Fruit fly (Drosophila melanogaster): Measurements from ENCODE around the gene CG7656.

DNA sequence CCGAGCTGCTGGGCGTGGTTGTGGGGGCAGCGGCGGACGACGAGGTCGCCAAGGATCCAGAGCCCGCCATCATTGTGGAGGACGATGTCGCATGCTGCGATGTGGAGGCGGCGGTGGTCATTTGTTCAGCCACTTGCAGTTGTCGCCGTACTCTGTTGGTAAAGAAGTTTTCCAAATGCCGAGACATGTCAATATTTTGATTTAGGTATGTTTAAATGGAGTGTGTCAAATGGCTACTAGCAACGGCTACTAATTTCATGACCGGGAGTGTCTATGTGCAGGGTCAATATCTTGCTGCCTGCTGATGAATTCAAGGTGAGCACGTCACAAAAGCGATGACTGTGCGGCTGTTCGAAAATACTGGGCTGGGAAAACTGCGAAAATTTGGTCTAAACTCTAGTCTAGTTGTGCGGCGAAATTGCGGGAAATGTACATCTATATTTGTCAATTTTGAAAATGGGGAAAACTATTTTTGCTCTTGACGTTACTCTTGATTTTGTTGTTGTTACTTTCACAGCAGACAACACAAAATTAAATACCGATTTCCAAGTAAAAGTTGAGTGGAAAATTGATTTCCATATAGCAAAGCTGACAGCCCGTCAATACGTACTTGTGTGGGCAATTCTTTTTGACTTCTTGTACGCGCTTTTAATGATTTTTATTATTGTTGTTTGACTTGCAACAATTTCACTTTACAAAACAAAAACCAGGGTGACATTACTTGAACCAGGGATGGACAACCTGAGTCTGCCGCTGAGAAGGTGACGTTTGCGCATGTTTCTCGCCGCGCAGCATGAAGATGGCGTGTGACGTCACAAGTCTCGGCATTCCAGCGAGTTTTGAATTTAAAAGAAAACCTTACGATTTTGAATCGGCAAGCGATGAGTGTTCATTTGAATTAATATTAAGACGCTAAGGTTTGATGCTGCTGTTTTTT, at the start of gene CG7656:
- no peak for TF ChIP-seq Dll (optimal IDR thresholded peaks at IDR 0.05)
- no peak for TF ChIP-seq psq (optimal IDR thresholded peaks at IDR 0.05)
- no peak for TF ChIP-seq CG8478 (optimal IDR thresholded peaks at IDR 0.05)
- no peak for TF ChIP-seq EcR (GFP tag; optimal IDR thresholded peaks at IDR 0.05)

Measured in whole organism.